Worm (Caenorhabditis elegans) whole organism, L1 larva: ENCODE measurements around the gene rsef-1.

ENCODE experiments used
- C34B4.2 ChIP-seq: sonication (generic microtip); optimal IDR thresholded peaks from 2 replicates; lab custom pipeline; 2017; ENCODE audit warnings: mild to moderate bottlenecking, missing genetic modification characterization, missing compliant biosample characterization
- aha-1 ChIP-seq: fragments of 150-350 bp; optimal IDR thresholded peaks from 2 replicates; lab custom pipeline; 2014; ENCODE audit warnings: missing biosample characterization, missing genetic modification characterization
- alr-1 ChIP-seq: fragments of 200-800 bp; sonication (Bioruptor generic); optimal IDR thresholded peaks from 2 replicates; lab custom pipeline; 2018; ENCODE audit warnings: borderline replicate concordance, mild to moderate bottlenecking, missing genetic modification characterization, missing compliant biosample characterization
- ceh-8 ChIP-seq: fragments of 200-800 bp; sonication (Bioruptor generic); optimal IDR thresholded peaks from 2 replicates; lab custom pipeline; 2018; ENCODE audit warnings: mild to moderate bottlenecking, missing genetic modification characterization, moderate library complexity, missing compliant biosample characterization
- efl-1 ChIP-seq, 4 experiments: fragments of 150-350 bp; optimal IDR thresholded peaks in 3 of 4; peaks in 1 of 4; 1 replicate in 1 of 4; 2 replicates in 3 of 4; lab custom pipeline; 2014; ENCODE audit warnings: missing biosample characterization in 2 of 4, missing genetic modification characterization in 2 of 4, missing genetic modification reagents in 2 of 4
- egl-27 ChIP-seq, 2 experiments: fragments of 150-350 bp in 1 of 2; sonication (generic microtip); optimal IDR thresholded peaks; 3 replicates each; lab custom pipeline; 2017 to 2018; ENCODE audit warnings: missing biosample characterization in 2 of 2, missing genetic modification characterization in 2 of 2, missing genetic modification reagents in 2 of 2
- elt-2 ChIP-seq: sonication (generic microtip); optimal IDR thresholded peaks from 2 replicates; lab custom pipeline; 2016; ENCODE audit warnings: missing genetic modification characterization, mild to moderate bottlenecking, inconsistent platforms, missing compliant biosample characterization, missing genetic modification reagents
- ets-5 ChIP-seq: fragments of 200-800 bp; sonication (Bioruptor generic); IDR thresholded peaks from 2 replicates; pipeline ENCODE4 v1.3.6; 2022; ENCODE audit warnings: missing genetic modification characterization, missing compliant biosample characterization
- fkh-10 ChIP-seq: sonication (generic microtip); optimal IDR thresholded peaks from 2 replicates; lab custom pipeline; 2017; ENCODE audit warnings: missing biosample characterization, missing genetic modification reagents, missing genetic modification characterization
- grh-1 ChIP-seq: fragments of 200-800 bp; sonication (Bioruptor generic); IDR thresholded peaks from 2 replicates; pipeline ENCODE4 v1.3.6; 2022; ENCODE audit warnings: missing genetic modification reagents, missing genetic modification characterization, missing compliant biosample characterization
- hlh-4 ChIP-seq: sonication (generic microtip); optimal IDR thresholded peaks from 2 replicates; lab custom pipeline; 2016; ENCODE audit warnings: mild to moderate bottlenecking, missing genetic modification characterization, missing compliant biosample characterization
- isw-1 ChIP-seq: fragments of 200-800 bp; sonication (Bioruptor generic); IDR thresholded peaks from 2 replicates; pipeline ENCODE4 v1.3.6; 2022; ENCODE audit warnings: missing genetic modification characterization, missing compliant biosample characterization
- jun-1 ChIP-seq: fragments of 150-350 bp; optimal IDR thresholded peaks from 2 replicates; lab custom pipeline; 2014; ENCODE audit warnings: missing biosample characterization, missing genetic modification reagents, missing genetic modification characterization
- lir-3 ChIP-seq: sonication (generic microtip); optimal IDR thresholded peaks from 2 replicates; lab custom pipeline; 2016; ENCODE audit warnings: mild to moderate bottlenecking, missing genetic modification characterization, moderate library complexity, missing compliant biosample characterization; ENCODE audit not compliant: poor library complexity
- lsy-2 ChIP-seq, 2 experiments: fragments of 150-350 bp; optimal IDR thresholded peaks; 2 replicates each; lab custom pipeline; 2014; ENCODE audit warnings: missing biosample characterization in 2 of 2, missing genetic modification characterization in 2 of 2
- mep-1 ChIP-seq: fragments of 150-350 bp; optimal IDR thresholded peaks from 2 replicates; lab custom pipeline; 2014; ENCODE audit warnings: missing biosample characterization, missing genetic modification characterization
- nhr-11 ChIP-seq: fragments of 150-350 bp; optimal IDR thresholded peaks from 2 replicates; lab custom pipeline; 2014; ENCODE audit warnings: missing biosample characterization, missing genetic modification characterization
- nhr-12 ChIP-seq: sonication (generic microtip); optimal IDR thresholded peaks from 2 replicates; lab custom pipeline; 2017; ENCODE audit warnings: missing biosample characterization, missing genetic modification characterization
- nhr-19 ChIP-seq: fragments of 200-800 bp; sonication (Bioruptor generic); conservative IDR thresholded peaks from 2 replicates; pipeline ENCODE4 v1.3.6; 2022; ENCODE audit warnings: missing genetic modification characterization, missing compliant biosample characterization
- nhr-237 ChIP-seq: fragments of 150-350 bp; optimal IDR thresholded peaks from 2 replicates; lab custom pipeline; 2014; ENCODE audit warnings: missing biosample characterization, missing genetic modification characterization
- nhr-77 ChIP-seq: fragments of 150-350 bp; optimal IDR thresholded peaks from 2 replicates; lab custom pipeline; 2014; ENCODE audit warnings: missing biosample characterization, missing genetic modification characterization
- nhr-85 ChIP-seq: sonication (generic microtip); peaks from one replicate; lab custom pipeline; 2016; ENCODE audit warnings: missing genetic modification characterization, inconsistent platforms, missing compliant biosample characterization
- nhr-90 ChIP-seq: sonication (generic microtip); optimal IDR thresholded peaks from 2 replicates; lab custom pipeline; 2016; ENCODE audit warnings: mild to moderate bottlenecking, missing genetic modification characterization, missing compliant biosample characterization; ENCODE audit not compliant: poor library complexity
- pax-3 ChIP-seq: fragments of 200-800 bp; sonication (Bioruptor generic); optimal IDR thresholded peaks from 2 replicates; lab custom pipeline; 2018; ENCODE audit warnings: mild to moderate bottlenecking, missing genetic modification characterization, moderate library complexity, missing compliant biosample characterization
- pqm-1 ChIP-seq: sonication (generic microtip); optimal IDR thresholded peaks from 3 replicates; lab custom pipeline; 2017; ENCODE audit warnings: missing biosample characterization, missing genetic modification characterization
- rnt-1 ChIP-seq: sonication (generic microtip); optimal IDR thresholded peaks from 2 replicates; lab custom pipeline; 2016; ENCODE audit warnings: mild to moderate bottlenecking, missing genetic modification characterization, moderate library complexity, missing compliant biosample characterization
- skn-1 ChIP-seq: fragments of 150-350 bp; optimal IDR thresholded peaks from 2 replicates; lab custom pipeline; 2014; ENCODE audit warnings: missing biosample characterization, missing genetic modification characterization
- snpc-4 ChIP-seq: fragments of 150-350 bp; optimal IDR thresholded peaks from 2 replicates; lab custom pipeline; 2014; ENCODE audit warnings: missing biosample characterization, missing genetic modification characterization
- ztf-11 ChIP-seq, 2 experiments: sonication (generic microtip); optimal IDR thresholded peaks; 2 replicates each; lab custom pipeline; 2016 to 2017; ENCODE audit warnings: missing genetic modification characterization in 2 of 2, missing biosample characterization in 1 of 2, missing compliant biosample characterization in 1 of 2
- ztf-4 ChIP-seq: fragments of 150-350 bp; optimal IDR thresholded peaks from 2 replicates; lab custom pipeline; 2014; ENCODE audit warnings: missing biosample characterization, missing genetic modification characterization

rsef-1 gene

ce11 chrX:3080825-3081224, 21.6 kb upstream of the rsef-1 start, which contains the start of gene twk-16:
Gene twk-16 (plus strand): TSS chrX:3081125.
- TF ChIP-seq ztf-4: no peak
- no peak for TF ChIP-seq nhr-11 (tag; lab: Kevin White, UChicago)

ce11 chrX:3070322-3070721, 11.1 kb upstream of the rsef-1 start, which contains the start of gene ceh-31:
Gene ceh-31 (minus strand): TSS chrX:3070422.
- TF ChIP-seq ztf-11 (tag; optimal IDR thresholded peaks at IDR 0.05; lab: Kevin White, UChicago) (no peak), ceh-8 (GFP tag; lab: Kevin White, UChicago) (no peak), pax-3 (tag; lab: Kevin White, UChicago) (no peak), skn-1 (tag; lab: Kevin White, UChicago) (no peak), hlh-4 (tag; lab: Kevin White, UChicago) (no peak), alr-1 (tag; lab: Kevin White, UChicago) (no peak), jun-1 (tag; lab: Kevin White, UChicago) (no peak), C34B4.2 (tag; lab: Kevin White, UChicago) (no peak), isw-1 (GFP tag; lab: Robert Waterston, UW) (no peak), fkh-10 (GFP tag; lab: Kevin White, UChicago) (no peak), pqm-1 (tag; lab: Kevin White, UChicago) (no peak), nhr-77 (tag; lab: Kevin White, UChicago) (no peak), grh-1 (no peak), nhr-90 (tag; lab: Kevin White, UChicago) (no peak)

- TF ChIP-seq nhr-12 (tag; lab: Kevin White, UChicago): no peak
- no peak for TF ChIP-seq hlh-4 (tag; lab: Kevin White, UChicago)
- no peak for TF ChIP-seq egl-27 (tag; optimal IDR thresholded peaks at IDR 0.05; lab: Kevin White, UChicago)
Measured at ce11 chrX:3067052-3067451, 7.9 kb upstream of the rsef-1 start.

DNA sequence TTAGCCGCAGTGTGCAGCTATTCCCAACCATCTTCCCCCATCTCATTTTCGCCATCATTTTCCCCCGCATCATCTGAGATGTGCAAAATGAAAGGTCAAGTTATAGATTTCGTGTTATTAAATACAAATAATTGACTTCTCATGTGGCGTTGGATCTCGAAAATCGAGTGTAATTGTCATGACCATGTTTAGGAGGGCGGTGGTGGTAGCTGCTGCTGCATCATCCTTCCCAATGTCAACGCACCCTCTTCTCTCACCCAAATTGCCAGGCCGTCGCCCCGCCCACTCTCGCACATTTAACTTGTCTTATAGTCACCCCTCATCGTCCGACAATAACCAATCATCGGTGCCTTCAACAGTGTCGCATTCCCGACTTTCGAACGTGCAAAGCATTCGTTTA, 4.1 kb upstream of the rsef-1 start, which contains the start of gene ceh-30:
Gene ceh-30 (plus strand): TSS at position 301 of the 400 bp plus-strand sequence.
- no peak for TF ChIP-seq nhr-90 (tag; lab: Kevin White, UChicago)
- no peak for TF ChIP-seq aha-1 (tag; lab: Kevin White, UChicago)
- no peak for TF ChIP-seq efl-1 (optimal IDR thresholded peaks at IDR 0.05; lab: Kevin White, UChicago)
- peak in 1 of 2 experiments; percentile 13 for TF ChIP-seq efl-1 (GFP tag; optimal IDR thresholded peaks at IDR 0.05 in 1 of 2; lab: Kevin White, UChicago)

ce11 chrX:3061698-3062097, 2.5 kb upstream of the rsef-1 start:
- peak; percentile 4 for TF ChIP-seq nhr-85 (tag; lab: Kevin White, UChicago)
- TF ChIP-seq nhr-77 (tag; lab: Kevin White, UChicago): no peak

ce11 chrX:3057656-3058055, 1.5 kb downstream of the rsef-1 start:
- no peak for TF ChIP-seq lsy-2 (tag; optimal IDR thresholded peaks at IDR 0.05; lab: Kevin White, UChicago)
- TF ChIP-seq efl-1 (optimal IDR thresholded peaks at IDR 0.05; lab: Kevin White, UChicago): no peak
- TF ChIP-seq efl-1 (GFP tag; optimal IDR thresholded peaks at IDR 0.05 in 1 of 2; lab: Kevin White, UChicago): peak in 1 of 2 experiments; percentile 58

DNA sequence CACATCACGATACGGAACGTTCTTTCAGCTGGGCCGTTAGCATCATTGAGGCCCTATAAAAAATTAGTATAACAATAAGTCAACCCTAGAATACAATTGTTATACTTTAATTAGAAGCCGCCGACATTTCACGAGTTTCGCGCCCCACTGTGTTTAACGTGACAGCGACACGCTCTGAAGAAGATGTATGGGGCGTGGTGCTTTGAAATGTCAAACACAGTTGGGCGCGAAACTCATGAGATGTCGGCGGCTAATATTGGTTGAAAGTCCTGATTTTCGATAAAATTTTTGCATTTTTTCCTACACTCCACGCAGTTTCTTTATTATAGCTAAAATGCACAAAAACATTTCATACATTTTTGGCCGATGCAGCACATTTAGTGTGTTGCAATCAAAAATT, 3.1 kb downstream of the rsef-1 start:
- TF ChIP-seq nhr-237 (tag; lab: Kevin White, UChicago) (no peak), lir-3 (tag; lab: Kevin White, UChicago) (no peak), snpc-4 (tag; lab: Kevin White, UChicago) (peak; percentile 36)

DNA sequence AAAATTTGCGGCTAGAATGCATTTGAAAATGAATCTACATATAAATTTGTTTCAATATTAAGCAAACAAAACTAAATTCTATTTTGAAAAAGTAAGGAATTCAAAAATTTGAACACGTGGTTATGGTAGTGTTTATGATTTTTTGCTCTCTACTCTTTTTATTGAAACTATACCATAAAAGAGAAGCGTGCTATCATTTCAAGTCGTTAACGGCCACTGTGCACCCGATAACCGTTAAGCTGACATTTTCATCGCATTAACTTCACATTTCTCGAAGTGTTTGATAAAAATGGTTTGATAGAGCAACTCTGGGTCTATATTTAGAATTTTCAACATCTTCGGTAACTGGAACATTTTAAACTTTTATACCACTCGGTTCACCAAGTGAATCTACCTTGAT, 4.4 kb downstream of the rsef-1 start, which contains the start of gene twk-26:
Gene twk-26 (minus strand): TSS at position 23 of the 400 bp plus-strand sequence.
- no peak for TF ChIP-seq ets-5
- TF ChIP-seq elt-2 (tag; lab: Kevin White, UChicago): peak; percentile 19
- no peak for TF ChIP-seq nhr-19 (GFP tag; lab: Robert Waterston, UW)
- no peak for TF ChIP-seq rnt-1 (tag; lab: Kevin White, UChicago)
- TF ChIP-seq mep-1 (tag; lab: Kevin White, UChicago): no peak
